Worm (Caenorhabditis elegans) whole organism, late embryonic: ENCODE measurements around the gene zig-2.

Experiments used
- ama-1 ChIP-seq: fragments of 150-350 bp; optimal IDR thresholded peaks from 2 replicates; lab custom pipeline; 2014
- fkh-10 ChIP-seq: fragments of 150-350 bp; optimal IDR thresholded peaks from 2 replicates; lab custom pipeline; 2014; ENCODE audit warnings: missing biosample characterization, missing genetic modification reagents, missing genetic modification characterization
- nhr-11 ChIP-seq: fragments of 150-350 bp; optimal IDR thresholded peaks from 2 replicates; lab custom pipeline; 2014; ENCODE audit warnings: missing biosample characterization, missing genetic modification characterization
- pag-3 ChIP-seq: sonication (generic microtip); optimal IDR thresholded peaks from 2 replicates; lab custom pipeline; 2016; ENCODE audit warnings: missing compliant biosample characterization, missing genetic modification characterization, borderline replicate concordance
- rnt-1 ChIP-seq: sonication (generic microtip); optimal IDR thresholded peaks from 2 replicates; lab custom pipeline; 2016; ENCODE audit warnings: missing genetic modification characterization, missing compliant biosample characterization
- tbx-7 ChIP-seq: sonication (generic microtip); optimal IDR thresholded peaks from 2 replicates; lab custom pipeline; 2016; ENCODE audit warnings: missing genotype, missing genetic modification characterization, missing compliant biosample characterization
- unc-55 ChIP-seq: sonication (generic microtip); optimal IDR thresholded peaks from 2 replicates; lab custom pipeline; 2017; ENCODE audit warnings: missing biosample characterization, missing genetic modification reagents, missing genetic modification characterization
- zip-5 ChIP-seq: sonication (generic microtip); optimal IDR thresholded peaks from 2 replicates; lab custom pipeline; 2016; ENCODE audit warnings: missing genetic modification characterization, missing compliant biosample characterization

DNA sequence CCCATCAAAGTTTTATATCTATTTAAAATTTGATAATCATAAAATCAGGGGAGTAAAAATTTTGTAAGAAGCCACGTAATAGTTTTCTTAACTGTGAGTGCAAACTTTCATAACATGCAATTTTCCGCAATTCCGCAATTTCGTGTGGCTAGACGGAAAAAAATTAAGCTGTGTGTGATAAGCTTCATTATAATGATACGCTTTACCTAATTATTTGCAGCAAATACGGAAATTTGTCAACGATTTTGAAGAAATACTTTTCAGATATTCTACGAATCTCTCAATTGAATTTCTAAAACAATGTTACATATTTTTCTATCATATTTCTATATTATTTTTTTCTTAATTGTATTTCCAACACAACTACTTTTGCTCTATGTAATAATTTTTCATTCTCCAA lies 9.4 kb downstream of the zig-2 start, which contains the start of gene srd-46:
- TF ChIP-seq nhr-11 (tag; lab: Kevin White, UChicago), result no peak
- TF ChIP-seq tbx-7 (tag; lab: Kevin White, UChicago), result no peak
- TF ChIP-seq fkh-10 (GFP tag; lab: Kevin White, UChicago), result no peak
- no peak for TF ChIP-seq unc-55
- no peak for TF ChIP-seq pag-3 (tag; lab: Kevin White, UChicago)
- no peak for TF ChIP-seq rnt-1
- TF ChIP-seq zip-5 (tag; lab: Kevin White, UChicago), result no peak
- TF ChIP-seq ama-1 (lab: Kevin White, UChicago), result no peak
